Worm (Caenorhabditis elegans) whole organism, mixed stage, embryonic: ENCODE data around the gene T14B4.3.

ENCODE experiments used
- M03D4.4 ChIP-seq: sonication (generic microtip); optimal IDR thresholded peaks from 2 replicates; lab custom pipeline; 2017; ENCODE audit warnings: mild to moderate bottlenecking, missing genetic modification characterization, missing compliant biosample characterization
- bed-3 ChIP-seq: fragments of 200-800 bp; sonication (Bioruptor generic); optimal IDR thresholded peaks from 3 replicates; lab custom pipeline; 2018; ENCODE audit warnings: mild to moderate bottlenecking, missing genetic modification characterization, moderate library complexity, missing compliant biosample characterization
- blmp-1 ChIP-seq: fragments of 150-350 bp; optimal IDR thresholded peaks from 2 replicates; lab custom pipeline; 2014; ENCODE audit warnings: missing biosample characterization, missing genetic modification characterization
- ceh-39 ChIP-seq: fragments of 150-350 bp; optimal IDR thresholded peaks from 2 replicates; lab custom pipeline; 2014; ENCODE audit warnings: missing biosample characterization, missing genetic modification characterization
- ceh-43 ChIP-seq: fragments of 200-800 bp; sonication (Bioruptor generic); optimal IDR thresholded peaks from 2 replicates; lab custom pipeline; 2018; ENCODE audit warnings: mild to moderate bottlenecking, missing genetic modification characterization, moderate library complexity, missing compliant biosample characterization
- ceh-83 ChIP-seq: fragments of 200-800 bp; sonication (Bioruptor generic); optimal IDR thresholded peaks from 2 replicates; lab custom pipeline; 2018; ENCODE audit warnings: mild to moderate bottlenecking, missing genetic modification characterization, missing compliant biosample characterization
- ces-1 ChIP-seq: fragments of 150-350 bp; optimal IDR thresholded peaks from 2 replicates; lab custom pipeline; 2014; ENCODE audit warnings: missing biosample characterization, missing genetic modification reagents, missing genetic modification characterization
- drap-1 ChIP-seq: fragments of 200-800 bp; sonication (Bioruptor generic); optimal IDR thresholded peaks from 3 replicates; lab custom pipeline; 2018; ENCODE audit warnings: mild to moderate bottlenecking, missing genetic modification characterization, missing compliant biosample characterization
- elt-1 ChIP-seq: sonication (generic microtip); optimal IDR thresholded peaks from 2 replicates; lab custom pipeline; 2017; ENCODE audit warnings: missing genetic modification characterization, mild to moderate bottlenecking, missing compliant biosample characterization, antibody characterized with exemption, moderate library complexity, borderline replicate concordance; ENCODE audit not compliant: insufficient read depth
- elt-3 ChIP-seq: fragments of 150-350 bp; optimal IDR thresholded peaks from 2 replicates; lab custom pipeline; 2014; ENCODE audit warnings: missing biosample characterization, missing genetic modification characterization
- flh-1 ChIP-seq: fragments of 200-800 bp; sonication (Bioruptor generic); optimal IDR thresholded peaks from 2 replicates; lab custom pipeline; 2018; ENCODE audit warnings: mild to moderate bottlenecking, missing genetic modification characterization, moderate library complexity, missing compliant biosample characterization
- ham-2 ChIP-seq: fragments of 200-800 bp; sonication (Bioruptor generic); optimal IDR thresholded peaks from 2 replicates; lab custom pipeline; 2018; ENCODE audit warnings: mild to moderate bottlenecking, missing genetic modification characterization, missing compliant biosample characterization
- hlh-1 ChIP-seq: fragments of 150-350 bp; optimal IDR thresholded peaks from 2 replicates; lab custom pipeline; 2014; ENCODE audit warnings: missing biosample characterization, missing genetic modification reagents, missing genetic modification characterization
- lin-13 ChIP-seq: fragments of 150-350 bp; optimal IDR thresholded peaks from 2 replicates; lab custom pipeline; 2014; ENCODE audit warnings: missing biosample characterization, missing genetic modification characterization
- lin-32 ChIP-seq: fragments of 200-800 bp; sonication (Bioruptor generic); optimal IDR thresholded peaks from 2 replicates; lab custom pipeline; 2018; ENCODE audit warnings: mild to moderate bottlenecking, missing genetic modification characterization, missing compliant biosample characterization
- lsy-2 ChIP-seq: fragments of 150-350 bp; optimal IDR thresholded peaks from 2 replicates; lab custom pipeline; 2014; ENCODE audit warnings: missing biosample characterization, missing genetic modification characterization
- mab-5 ChIP-seq: fragments of 150-350 bp; optimal IDR thresholded peaks from 2 replicates; lab custom pipeline; 2014; ENCODE audit warnings: missing biosample characterization, missing genetic modification characterization
- mep-1 ChIP-seq: fragments of 150-350 bp; optimal IDR thresholded peaks from 2 replicates; lab custom pipeline; 2017; ENCODE audit warnings: missing biosample characterization, missing genetic modification reagents, missing genetic modification characterization, inconsistent platforms
- mls-2 ChIP-seq: sonication (generic microtip); optimal IDR thresholded peaks from 2 replicates; lab custom pipeline; 2016; ENCODE audit warnings: mild to moderate bottlenecking, missing genetic modification characterization, moderate library complexity, missing compliant biosample characterization
- nhr-12 ChIP-seq: fragments of 150-350 bp; optimal IDR thresholded peaks from 2 replicates; lab custom pipeline; 2014; ENCODE audit warnings: missing biosample characterization, missing genetic modification characterization
- nhr-2 ChIP-seq: fragments of 150-350 bp; optimal IDR thresholded peaks from 2 replicates; lab custom pipeline; 2014; ENCODE audit warnings: missing biosample characterization, missing genetic modification characterization
- nhr-237 ChIP-seq: fragments of 150-350 bp; optimal IDR thresholded peaks from 2 replicates; lab custom pipeline; 2014; ENCODE audit warnings: missing biosample characterization, missing genetic modification characterization
- nhr-28 ChIP-seq: fragments of 150-350 bp; optimal IDR thresholded peaks from 2 replicates; lab custom pipeline; 2014; ENCODE audit warnings: missing biosample characterization, missing genetic modification characterization
- pha-4 ChIP-seq: fragments of 150-350 bp; optimal IDR thresholded peaks from 2 replicates; lab custom pipeline; 2018; ENCODE audit warnings: missing biosample characterization, missing genetic modification reagents, missing genetic modification characterization
- sem-2 ChIP-seq: fragments of 200-800 bp; sonication (Bioruptor generic); optimal IDR thresholded peaks from 2 replicates; lab custom pipeline; 2018; ENCODE audit warnings: mild to moderate bottlenecking, missing genetic modification characterization, missing compliant biosample characterization
- snpc-4 ChIP-seq: fragments of 150-350 bp; optimal IDR thresholded peaks from 2 replicates; lab custom pipeline; 2014; ENCODE audit warnings: missing biosample characterization, missing genetic modification characterization
- sptf-1 ChIP-seq: sonication (generic microtip); optimal IDR thresholded peaks from 2 replicates; lab custom pipeline; 2017; ENCODE audit warnings: mild to moderate bottlenecking, missing genetic modification characterization, moderate library complexity, missing compliant biosample characterization
- tbx-8 ChIP-seq: fragments of 200-800 bp; sonication (Bioruptor generic); optimal IDR thresholded peaks from 2 replicates; lab custom pipeline; 2018; ENCODE audit warnings: mild to moderate bottlenecking, missing genetic modification characterization, moderate library complexity, missing compliant biosample characterization
- unc-120 ChIP-seq: sonication (generic microtip); optimal IDR thresholded peaks from 2 replicates; lab custom pipeline; 2017; ENCODE audit warnings: missing genetic modification characterization, missing compliant biosample characterization; ENCODE audit not compliant: poor library complexity, severe bottlenecking
- unc-39 ChIP-seq: fragments of 150-350 bp; optimal IDR thresholded peaks from 2 replicates; lab custom pipeline; 2014; ENCODE audit warnings: missing biosample characterization, missing genetic modification characterization
- unc-62 ChIP-seq: fragments of 150-350 bp; optimal IDR thresholded peaks from 2 replicates; lab custom pipeline; 2014; ENCODE audit warnings: missing biosample characterization, missing genetic modification reagents, missing genetic modification characterization
- ztf-11 ChIP-seq: fragments of 150-350 bp; optimal IDR thresholded peaks from 2 replicates; lab custom pipeline; 2014; ENCODE audit warnings: missing biosample characterization, missing genetic modification characterization

Gene T14B4.3

ce11 chrII:6716638-6717037 is 18.1 kb upstream of the T14B4.3 start, which contains the start of the genes T14B4.5 and T14B4.20:
T14B4.5 (plus strand) TSS chrII:6716863.
T14B4.20 (plus strand) TSS chrII:6716901.
- TF ChIP-seq ztf-11 (tag; lab: Kevin White, UChicago) (no peak), ceh-83 (GFP tag; lab: Kevin White, UChicago) (no peak), nhr-2 (tag; lab: Kevin White, UChicago) (no peak), sem-2 (GFP tag; lab: Kevin White, UChicago) (no peak), blmp-1 (no peak), flh-1 (GFP tag; lab: Kevin White, UChicago) (no peak), nhr-237 (no peak), ces-1 (no peak), elt-3 (no peak), pha-4 (no peak), lin-32 (GFP tag; lab: Kevin White, UChicago) (no peak), mep-1 (tag; lab: Kevin White, UChicago) (no peak), lin-13 (tag; lab: Kevin White, UChicago) (no peak), hlh-1 (no peak), nhr-12 (no peak), snpc-4 (tag; lab: Kevin White, UChicago) (no peak), unc-62 (GFP tag; lab: Kevin White, UChicago) (no peak), bed-3 (GFP tag; lab: Kevin White, UChicago) (no peak), tbx-8 (GFP tag; lab: Kevin White, UChicago) (no peak), mls-2 (tag; lab: Kevin White, UChicago) (no peak)

ce11 chrII:6718221-6718620 is 16.5 kb upstream of the T14B4.3 start, which contains the start of gene tsp-10:
tsp-10 (plus strand) TSS chrII:6718586.
- TF ChIP-seq tbx-8 (GFP tag; lab: Kevin White, UChicago) (no peak), ceh-43 (GFP tag; lab: Kevin White, UChicago) (no peak), sem-2 (GFP tag; lab: Kevin White, UChicago) (no peak), ceh-83 (GFP tag; lab: Kevin White, UChicago) (no peak), elt-1 (no peak), nhr-28 (tag; lab: Kevin White, UChicago) (no peak), flh-1 (GFP tag; lab: Kevin White, UChicago) (no peak), hlh-1 (no peak), mep-1 (tag; lab: Kevin White, UChicago) (no peak), drap-1 (GFP tag; lab: Kevin White, UChicago) (no peak), mab-5 (tag; lab: Kevin White, UChicago) (no peak), blmp-1 (no peak), ztf-11 (tag; lab: Kevin White, UChicago) (no peak), lsy-2 (tag; lab: Kevin White, UChicago) (no peak)

- TF ChIP-seq sptf-1 (tag; lab: Kevin White, UChicago), result peak; percentile 42
- peak; percentile 30 for TF ChIP-seq drap-1 (GFP tag; lab: Kevin White, UChicago)
- peak; percentile 5 for TF ChIP-seq mep-1 (tag; lab: Kevin White, UChicago)
- TF ChIP-seq unc-120 (tag; lab: Kevin White, UChicago), result peak; percentile 41
- TF ChIP-seq M03D4.4, result peak; percentile 52
- TF ChIP-seq lsy-2 (tag; lab: Kevin White, UChicago), result no peak
- TF ChIP-seq bed-3 (GFP tag; lab: Kevin White, UChicago), result peak; percentile 34
- no peak for TF ChIP-seq nhr-28 (tag; lab: Kevin White, UChicago)
- peak; percentile 48 for TF ChIP-seq unc-39 (tag; lab: Kevin White, UChicago)
- TF ChIP-seq ceh-39 (tag; lab: Kevin White, UChicago), result no peak
Measured at ce11 chrII:6721581-6721980, 13.2 kb upstream of the T14B4.3 start.

ce11 chrII:6726814-6727213 is 7.9 kb upstream of the T14B4.3 start:
- TF ChIP-seq sem-2 (GFP tag; lab: Kevin White, UChicago), result no peak
- no peak for TF ChIP-seq nhr-28 (tag; lab: Kevin White, UChicago)
- no peak for TF ChIP-seq tbx-8 (GFP tag; lab: Kevin White, UChicago)
- TF ChIP-seq unc-39 (tag; lab: Kevin White, UChicago), result no peak
- no peak for TF ChIP-seq ceh-39 (tag; lab: Kevin White, UChicago)
- TF ChIP-seq mep-1 (tag; lab: Kevin White, UChicago), result no peak
- TF ChIP-seq unc-62 (GFP tag; lab: Kevin White, UChicago), result peak; percentile 61
- peak; percentile 11 for TF ChIP-seq ces-1
- TF ChIP-seq ztf-11 (tag; lab: Kevin White, UChicago), result no peak
- TF ChIP-seq ceh-43 (GFP tag; lab: Kevin White, UChicago), result no peak
- TF ChIP-seq nhr-237, result no peak
- no peak for TF ChIP-seq ham-2 (GFP tag; lab: Kevin White, UChicago)
- TF ChIP-seq, all 35 proteins: peak for 2
